Fruit fly (Drosophila melanogaster): ENCODE results near the gene heca.

The heca gene

DNA sequence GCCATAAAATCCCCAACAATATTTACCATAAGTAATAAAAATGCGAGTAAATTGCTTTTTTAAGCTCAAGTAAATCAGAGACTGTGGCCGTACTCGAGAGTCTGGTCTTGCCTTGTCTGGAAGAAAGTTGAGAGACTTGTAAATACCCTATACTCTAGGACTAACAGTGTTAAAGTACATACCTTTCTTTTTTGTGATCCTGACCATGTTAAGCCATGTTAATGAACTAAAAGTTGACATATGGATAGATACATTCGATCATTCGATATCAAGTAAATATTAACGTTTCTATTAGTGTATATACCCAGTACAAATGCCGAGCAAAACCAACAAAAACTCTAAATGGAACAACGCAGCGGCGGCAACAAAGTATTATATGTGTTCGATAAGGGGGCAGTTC lies 58.4 kb downstream of the heca start (continued):
- TF ChIP-seq Ets21C (GFP tag; optimal IDR thresholded peaks at IDR 0.05): peak; percentile 44
- TF ChIP-seq Ets96B (tag; optimal IDR thresholded peaks at IDR 0.05): peak; percentile 86
- TF ChIP-seq ss (GFP tag; optimal IDR thresholded peaks at IDR 0.05): peak; percentile 62 to 81
- peak; percentile 74 for TF ChIP-seq CG31627 (GFP tag; optimal IDR thresholded peaks at IDR 0.05)
- TF ChIP-seq Blimp-1 (GFP tag; optimal IDR thresholded peaks at IDR 0.05): peak; percentile 17
- peak; percentile 82 for TF ChIP-seq CG6163 (GFP tag; IDR thresholded peaks at IDR 0.05)
- TF ChIP-seq CG7368 (GFP tag; optimal IDR thresholded peaks at IDR 0.05): peak; percentile 80
- TF ChIP-seq fd59A (GFP tag; optimal IDR thresholded peaks at IDR 0.05): peak; percentile 71
- TF ChIP-seq OdsH (GFP tag; optimal IDR thresholded peaks at IDR 0.05): peak; percentile 85
- TF ChIP-seq dsx (GFP tag; optimal IDR thresholded peaks at IDR 0.05; ENCODE audit: poor library complexity, severe bottlenecking): peak; percentile 99
- TF ChIP-seq esn (GFP tag; optimal IDR thresholded peaks at IDR 0.05): peak; percentile 82
- peak; percentile 81 for TF ChIP-seq CG8119 (GFP tag; IDR thresholded peaks at IDR 0.05)
- peak; percentile 87 for TF ChIP-seq CG3919 (GFP tag; optimal IDR thresholded peaks at IDR 0.05)
- no peak for TF ChIP-seq Hr38 (GFP tag; optimal IDR thresholded peaks at IDR 0.05)
- peak; percentile 88 for TF ChIP-seq CG10669 (GFP tag; optimal IDR thresholded peaks at IDR 0.05)
- TF ChIP-seq CG3032 (tag; optimal IDR thresholded peaks at IDR 0.05): peak; percentile 78
- TF ChIP-seq achi (GFP tag; optimal IDR thresholded peaks at IDR 0.05): peak; percentile 84

DNA sequence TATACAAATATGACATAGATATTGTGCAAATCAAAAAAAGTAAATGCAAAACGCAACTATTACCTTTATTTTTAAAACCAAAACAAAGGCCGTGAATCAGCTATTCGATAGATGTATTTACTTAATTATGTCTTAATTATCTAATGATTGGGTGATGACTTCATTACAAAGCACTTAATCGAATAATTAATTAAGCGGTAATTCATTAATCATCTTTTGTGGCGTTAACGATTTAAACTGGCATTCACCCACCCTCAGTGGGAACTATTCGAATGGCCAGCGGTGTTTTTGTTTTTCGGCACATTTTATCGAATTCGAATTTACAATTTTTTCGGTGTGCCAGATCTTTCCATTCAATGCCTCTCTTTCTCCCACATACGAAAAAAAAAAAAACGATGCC lies 59.7 kb downstream of the heca start:
- TF ChIP-seq eg (GFP tag; IDR thresholded peaks at IDR 0.05) (no peak), CG16779 (tag; optimal IDR thresholded peaks at IDR 0.05) (no peak), CG6276 (GFP tag; optimal IDR thresholded peaks at IDR 0.05) (peak; percentile 44), CG4318 (GFP tag; optimal IDR thresholded peaks at IDR 0.05) (peak; percentile 16), acj6 (GFP tag; optimal IDR thresholded peaks at IDR 0.05) (no peak), CG3919 (GFP tag; optimal IDR thresholded peaks at IDR 0.05) (peak; percentile 10), CG9139 (GFP tag; optimal IDR thresholded peaks at IDR 0.05) (no peak), OdsH (GFP tag; optimal IDR thresholded peaks at IDR 0.05) (peak; percentile 7), lz (GFP tag; optimal IDR thresholded peaks at IDR 0.05) (no peak), Eip78C (GFP tag) (peak; percentile 76), CG7368 (GFP tag; optimal IDR thresholded peaks at IDR 0.05) (no peak), Hr38 (GFP tag; optimal IDR thresholded peaks at IDR 0.05) (no peak), CG8119 (GFP tag; IDR thresholded peaks at IDR 0.05) (peak; percentile 30; the same call in 2 of the 3 replicates), Hr4 (GFP tag; optimal IDR thresholded peaks at IDR 0.05) (peak; percentile 51), salr (GFP tag; optimal IDR thresholded peaks at IDR 0.05) (no peak), svp (GFP tag) (peak; percentile 46), CG15336 (GFP tag; IDR thresholded peaks at IDR 0.05) (peak; percentile 73), dsx (GFP tag; optimal IDR thresholded peaks at IDR 0.05; ENCODE audit: poor library complexity, severe bottlenecking) (no peak), CG6808 (GFP tag; optimal IDR thresholded peaks at IDR 0.05) (no peak), CG32006 (GFP tag; optimal IDR thresholded peaks at IDR 0.05) (peak; percentile 44), Gug (GFP tag; IDR thresholded peaks at IDR 0.05) (peak; percentile 43; the same call in 1 of the 2 replicates), Eip75B (GFP tag; optimal IDR thresholded peaks at IDR 0.05) (no peak), topi (GFP tag; optimal IDR thresholded peaks at IDR 0.05) (no peak), Ets21C (GFP tag; optimal IDR thresholded peaks at IDR 0.05) (no peak)

DNA sequence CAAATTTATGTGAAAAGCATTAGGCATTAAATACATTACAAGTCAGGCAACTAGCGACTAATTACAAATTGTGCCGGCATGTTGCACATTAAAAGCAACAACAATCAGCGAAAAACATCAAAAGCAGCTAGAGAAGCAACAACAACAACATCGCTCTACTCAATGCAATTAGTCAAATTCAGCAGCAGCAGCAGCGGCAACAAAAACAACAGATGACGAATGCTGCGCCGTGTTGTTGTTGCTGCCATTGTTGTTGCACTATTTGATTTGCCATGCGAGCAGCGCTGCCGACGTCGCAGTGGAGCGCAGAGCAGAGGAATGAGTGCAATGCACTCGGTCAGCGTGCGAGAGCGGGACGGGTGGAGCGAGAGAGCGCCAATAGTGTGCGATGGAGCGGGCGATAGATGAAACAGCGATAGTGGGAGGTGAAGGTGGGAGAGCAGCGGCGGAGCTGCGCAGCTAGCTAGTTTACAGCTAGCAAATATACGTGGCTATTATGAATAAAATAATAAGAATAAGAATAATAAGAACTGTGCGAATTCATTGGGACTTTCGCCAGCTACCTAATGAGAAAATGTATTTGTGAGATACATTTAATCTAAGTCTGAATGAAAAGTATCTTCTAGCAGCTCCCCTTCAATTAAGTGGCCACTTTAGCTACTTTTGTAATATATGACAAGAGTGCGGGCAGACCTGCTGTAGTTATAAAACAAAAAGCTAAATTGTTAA lies 60.4 kb downstream of the heca start:
- peak in 1 of 2 experiments; percentile 46 for TF ChIP-seq salr (GFP tag; optimal IDR thresholded peaks at IDR 0.05)
- TF ChIP-seq CG4318 (GFP tag; optimal IDR thresholded peaks at IDR 0.05): peak; percentile 23
- peak; percentile 18 for TF ChIP-seq pdm3 (GFP tag; optimal IDR thresholded peaks at IDR 0.05)
- no peak for TF ChIP-seq spab (GFP tag; optimal IDR thresholded peaks at IDR 0.05)
- TF ChIP-seq Hr4 (GFP tag; optimal IDR thresholded peaks at IDR 0.05): peak; percentile 57
- TF ChIP-seq Gug (GFP tag; IDR thresholded peaks at IDR 0.05): no peak
- no peak for TF ChIP-seq lz (GFP tag; optimal IDR thresholded peaks at IDR 0.05)
- TF ChIP-seq dsx (GFP tag; optimal IDR thresholded peaks at IDR 0.05; ENCODE audit: poor library complexity, severe bottlenecking): peak; percentile 37
- TF ChIP-seq CG15336 (GFP tag; IDR thresholded peaks at IDR 0.05): no peak
- peak; percentile 38 for TF ChIP-seq Lpt (GFP tag; optimal IDR thresholded peaks at IDR 0.05)
- no peak for TF ChIP-seq CG16779 (tag; optimal IDR thresholded peaks at IDR 0.05)
- peak; percentile 23 for TF ChIP-seq fkh (GFP tag; optimal IDR thresholded peaks at IDR 0.05)
- peak; percentile 8; the same call in 2 of the 3 replicates for TF ChIP-seq eg (GFP tag; IDR thresholded peaks at IDR 0.05)
- TF ChIP-seq OdsH (GFP tag; optimal IDR thresholded peaks at IDR 0.05): no peak
- no peak for TF ChIP-seq topi (GFP tag; optimal IDR thresholded peaks at IDR 0.05)
- peak; percentile 48; the same call in 2 of the 3 replicates for TF ChIP-seq CG6163 (GFP tag; IDR thresholded peaks at IDR 0.05)
- TF ChIP-seq CG32006 (GFP tag; optimal IDR thresholded peaks at IDR 0.05): peak; percentile 53
- peak; percentile 56 for TF ChIP-seq svp (GFP tag)
- TF ChIP-seq CG8119 (GFP tag; IDR thresholded peaks at IDR 0.05): no peak
- TF ChIP-seq vri (GFP tag; optimal IDR thresholded peaks at IDR 0.05): no peak
- no peak for TF ChIP-seq Hr38 (GFP tag; optimal IDR thresholded peaks at IDR 0.05)
- peak; percentile 49 for TF ChIP-seq Eip78C (GFP tag)
- no peak for TF ChIP-seq Sox14 (GFP tag; optimal IDR thresholded peaks at IDR 0.05)

All from whole organism, prepupa.